Worm (Caenorhabditis elegans) whole organism, mixed stage, embryonic: ENCODE data around the gene F13A2.9.

Experiments used
- blmp-1 ChIP-seq: fragments of 150-350 bp; optimal IDR thresholded peaks from 2 replicates; lab custom pipeline; 2014; ENCODE audit warnings: missing biosample characterization, missing genetic modification characterization
- elt-1 ChIP-seq: sonication (generic microtip); optimal IDR thresholded peaks from 2 replicates; lab custom pipeline; 2017; ENCODE audit warnings: missing genetic modification characterization, mild to moderate bottlenecking, missing compliant biosample characterization, antibody characterized with exemption, moderate library complexity, borderline replicate concordance; ENCODE audit not compliant: insufficient read depth
- elt-3 ChIP-seq: fragments of 150-350 bp; optimal IDR thresholded peaks from 2 replicates; lab custom pipeline; 2014; ENCODE audit warnings: missing biosample characterization, missing genetic modification characterization
- unc-39 ChIP-seq: fragments of 150-350 bp; optimal IDR thresholded peaks from 2 replicates; lab custom pipeline; 2014; ENCODE audit warnings: missing biosample characterization, missing genetic modification characterization
- ztf-11 ChIP-seq: fragments of 150-350 bp; optimal IDR thresholded peaks from 2 replicates; lab custom pipeline; 2014; ENCODE audit warnings: missing biosample characterization, missing genetic modification characterization

- no peak for TF ChIP-seq elt-3
- TF ChIP-seq ztf-11 = no peak
- no peak for TF ChIP-seq elt-1
- no peak for TF ChIP-seq blmp-1 (tag; lab: Kevin White, UChicago)
- no peak for TF ChIP-seq unc-39 (tag; lab: Kevin White, UChicago)
Measured at ce11 chrV:4345714-4346113, 41.6 kb downstream of the F13A2.9 start, which contains the start of gene figl-1.
